Fruit fly (Drosophila melanogaster): ENCODE data around the gene Oscillin.

- peak; percentile 75 for TF ChIP-seq EcR (GFP tag; optimal IDR thresholded peaks at IDR 0.05)
- no peak for TF ChIP-seq Snoo (tag; optimal IDR thresholded peaks at IDR 0.05)
- TF ChIP-seq CG17806 (tag; optimal IDR thresholded peaks at IDR 0.05) = peak; percentile 20
- TF ChIP-seq D1 (tag; optimal IDR thresholded peaks at IDR 0.05) = no peak
- no peak for TF ChIP-seq CG13204 (GFP tag; optimal IDR thresholded peaks at IDR 0.05)
- TF ChIP-seq gl (tag; optimal IDR thresholded peaks at IDR 0.05) = no peak
- TF ChIP-seq CG8159 (tag; optimal IDR thresholded peaks at IDR 0.05) = peak; percentile 56
- no peak for TF ChIP-seq rn (GFP tag; IDR thresholded peaks at IDR 0.05)
These were observed 27.0 kb upstream of the Oscillin start, which contains the start of the genes CG7382 and cl for dm6 chr2L:5519846-5520384.

Data from whole organism, pupa.